Worm (Caenorhabditis elegans): ENCODE data around the gene col-73.
"Not testable (repeated sequence)": the region's sequence is repeated elsewhere in the genome, so short reads cannot be mapped to it uniquely, and the experiment has no call there.

The col-73 gene

ce11 chrII:4851594-4852106 is 21.3 kb downstream of the col-73 start, which contains the start of gene dnj-9 (continued):
- TF ChIP-seq ama-1 (optimal IDR thresholded peaks at IDR 0.05) = peak; percentile 75
- TF ChIP-seq nhr-77 (tag; optimal IDR thresholded peaks at IDR 0.05) = peak; percentile 29
- peak; percentile 84 for TF ChIP-seq egl-5 (tag; optimal IDR thresholded peaks at IDR 0.05)
- TF ChIP-seq egl-27 (tag; optimal IDR thresholded peaks at IDR 0.05) = peak; percentile 0

ce11 chrII:4849885-4850284 is 23.0 kb downstream of the col-73 start, which contains the start of gene T23B7.3:
Gene T23B7.3 (plus strand): TSS chrII:4850185.
- TF ChIP-seq lin-15B (tag; optimal IDR thresholded peaks at IDR 0.05) (no peak), ztf-4 (tag; optimal IDR thresholded peaks at IDR 0.05) (no peak), nhr-12 (tag; optimal IDR thresholded peaks at IDR 0.05) (no peak)

ce11 chrII:4842143-4842658 is 30.7 kb downstream of the col-73 start, which contains the start of the genes T23B7.2 and nspd-4:
Gene T23B7.2 (minus strand): TSS chrII:4842243.
Gene nspd-4 (plus strand): TSS chrII:4842608.
- TF ChIP-seq unc-62 (GFP tag; optimal IDR thresholded peaks at IDR 0.05); jun-1 (tag; optimal IDR thresholded peaks at IDR 0.05); egl-27 (tag; optimal IDR thresholded peaks at IDR 0.05): not testable (repeated sequence)

ce11 chrII:4837659-4838058 is 35.3 kb downstream of the col-73 start, which contains the start of gene C33F10.12:
Gene C33F10.12 (minus strand): TSS chrII:4837759.
- no peak for TF ChIP-seq egl-27 (tag; optimal IDR thresholded peaks at IDR 0.05)
- TF ChIP-seq ceh-28 (tag; optimal IDR thresholded peaks at IDR 0.05) = no peak
- no peak for TF ChIP-seq aly-2 (tag; optimal IDR thresholded peaks at IDR 0.05)
- no peak for TF ChIP-seq mdl-1 (tag; optimal IDR thresholded peaks at IDR 0.05)
- no peak for TF ChIP-seq nhr-43 (tag; optimal IDR thresholded peaks at IDR 0.05; ENCODE audit: poor library complexity, severe bottlenecking)
- no peak for TF ChIP-seq nhr-77 (tag; optimal IDR thresholded peaks at IDR 0.05)
- TF ChIP-seq nhr-25 (tag; optimal IDR thresholded peaks at IDR 0.05) = no peak
- TF ChIP-seq daf-12 (tag; optimal IDR thresholded peaks at IDR 0.05) = no peak
- no peak for TF ChIP-seq unc-62 (GFP tag; optimal IDR thresholded peaks at IDR 0.05)
- TF ChIP-seq lsy-12 (tag; optimal IDR thresholded peaks at IDR 0.05) = no peak
- no peak for TF ChIP-seq mml-1 (tag; optimal IDR thresholded peaks at IDR 0.05)
- no peak for TF ChIP-seq fkh-10 (GFP tag; optimal IDR thresholded peaks at IDR 0.05)
- no peak for TF ChIP-seq elt-1 (tag; optimal IDR thresholded peaks at IDR 0.05)
- no peak for TF ChIP-seq zag-1 (tag; optimal IDR thresholded peaks at IDR 0.05)
- no peak for TF ChIP-seq eor-1 (tag; optimal IDR thresholded peaks at IDR 0.05)
- TF ChIP-seq nhr-67 (tag; optimal IDR thresholded peaks at IDR 0.05) = no peak
- no peak for TF ChIP-seq fos-1 (tag; optimal IDR thresholded peaks at IDR 0.05)
- TF ChIP-seq egl-5 (tag; optimal IDR thresholded peaks at IDR 0.05) = no peak
- TF ChIP-seq nhr-237 (tag; optimal IDR thresholded peaks at IDR 0.05) = no peak
- TF ChIP-seq ceh-82 (tag; optimal IDR thresholded peaks at IDR 0.05) = no peak

- no peak for TF ChIP-seq sea-2 (GFP tag; optimal IDR thresholded peaks at IDR 0.05)
- no peak for TF ChIP-seq elt-2 (tag; optimal IDR thresholded peaks at IDR 0.05)
- TF ChIP-seq fkh-10 (GFP tag; optimal IDR thresholded peaks at IDR 0.05) = no peak
- no peak for TF ChIP-seq mdl-1 (tag; optimal IDR thresholded peaks at IDR 0.05)
- TF ChIP-seq nhr-237 (tag; optimal IDR thresholded peaks at IDR 0.05) = no peak
- TF ChIP-seq hmg-11 (tag; optimal IDR thresholded peaks at IDR 0.05) = no peak
- no peak for TF ChIP-seq nhr-28 (tag; optimal IDR thresholded peaks at IDR 0.05)
- no peak for TF ChIP-seq R02D3.7 (tag; optimal IDR thresholded peaks at IDR 0.05)
- no peak for TF ChIP-seq nhr-25 (tag; optimal IDR thresholded peaks at IDR 0.05)
- no peak for TF ChIP-seq elt-3 (tag; optimal IDR thresholded peaks at IDR 0.05)
- TF ChIP-seq nfya-1 (tag; optimal IDR thresholded peaks at IDR 0.05; ENCODE audit: insufficient read depth) = no peak
- TF ChIP-seq ceh-9 (tag; optimal IDR thresholded peaks at IDR 0.05) = no peak
- no peak for TF ChIP-seq mml-1 (tag; optimal IDR thresholded peaks at IDR 0.05)
- no peak for TF ChIP-seq nhr-43 (tag; optimal IDR thresholded peaks at IDR 0.05; ENCODE audit: poor library complexity, severe bottlenecking)
- TF ChIP-seq ama-1 (optimal IDR thresholded peaks at IDR 0.05) = no peak
- no peak for TF ChIP-seq lin-39 (tag; optimal IDR thresholded peaks at IDR 0.05)
Measured at ce11 chrII:4834761-4835160, 38.2 kb downstream of the col-73 start, which contains the start of the genes C33F10.11 and C33F10.1. Gene C33F10.11 (minus strand): TSS chrII:4834861. Gene C33F10.1 (plus strand): TSS chrII:4835023.
